Worm (Caenorhabditis elegans) whole organism, L1 larva: ENCODE data around the gene cyp-43A1.

Experiments
- C04F5.9 ChIP-seq: sonication (generic microtip); optimal IDR thresholded peaks from 2 replicates; lab custom pipeline; 2016; ENCODE audit warnings: missing genetic modification characterization, missing compliant biosample characterization
- C16A3.4 ChIP-seq: fragments of 150-350 bp; optimal IDR thresholded peaks from 2 replicates; lab custom pipeline; 2014; ENCODE audit warnings: missing biosample characterization, missing genetic modification characterization
- C34B4.2 ChIP-seq: sonication (generic microtip); optimal IDR thresholded peaks from 2 replicates; lab custom pipeline; 2017; ENCODE audit warnings: mild to moderate bottlenecking, missing genetic modification characterization, missing compliant biosample characterization
- F16B12.6 ChIP-seq: fragments of 150-350 bp; optimal IDR thresholded peaks from 2 replicates; lab custom pipeline; 2014; ENCODE audit warnings: missing biosample characterization, missing genetic modification characterization
- Y116A8C.19 ChIP-seq: sonication (generic microtip); optimal IDR thresholded peaks from 2 replicates; lab custom pipeline; 2016; ENCODE audit warnings: missing compliant biosample characterization, missing genetic modification characterization, borderline replicate concordance
- alr-1 ChIP-seq: fragments of 200-800 bp; sonication (Bioruptor generic); optimal IDR thresholded peaks from 2 replicates; lab custom pipeline; 2018; ENCODE audit warnings: borderline replicate concordance, mild to moderate bottlenecking, missing genetic modification characterization, missing compliant biosample characterization
- ama-1 ChIP-seq: fragments of 150-350 bp; optimal IDR thresholded peaks from 2 replicates; lab custom pipeline; 2014
- ceh-82 ChIP-seq, 3 experiments: fragments of 150-350 bp in 1 of 3; sonication (generic microtip) in 2 of 3; optimal IDR thresholded peaks; 2 replicates each; lab custom pipeline; 2014 to 2017; ENCODE audit warnings: missing biosample characterization in 3 of 3, missing genetic modification characterization in 3 of 3
- ces-1 ChIP-seq: fragments of 150-350 bp; optimal IDR thresholded peaks from 2 replicates; lab custom pipeline; 2014; ENCODE audit warnings: missing biosample characterization, missing genetic modification reagents, missing genetic modification characterization
- egl-13 ChIP-seq: sonication (generic microtip); optimal IDR thresholded peaks from 2 replicates; lab custom pipeline; 2016; ENCODE audit warnings: missing genotype, missing genetic modification reagents, missing genetic modification characterization, missing compliant biosample characterization
- egl-27 ChIP-seq, 2 experiments: fragments of 150-350 bp in 1 of 2; sonication (generic microtip); optimal IDR thresholded peaks; 3 replicates each; lab custom pipeline; 2017 to 2018; ENCODE audit warnings: missing biosample characterization in 2 of 2, missing genetic modification characterization in 2 of 2, missing genetic modification reagents in 2 of 2
- elt-2 ChIP-seq: sonication (generic microtip); optimal IDR thresholded peaks from 2 replicates; lab custom pipeline; 2016; ENCODE audit warnings: missing genetic modification characterization, mild to moderate bottlenecking, inconsistent platforms, missing compliant biosample characterization, missing genetic modification reagents
- ets-5 ChIP-seq: fragments of 200-800 bp; sonication (Bioruptor generic); IDR thresholded peaks from 2 replicates; pipeline ENCODE4 v1.3.6; 2022; ENCODE audit warnings: missing genetic modification characterization, missing compliant biosample characterization
- fkh-10 ChIP-seq: sonication (generic microtip); optimal IDR thresholded peaks from 2 replicates; lab custom pipeline; 2017; ENCODE audit warnings: missing biosample characterization, missing genetic modification reagents, missing genetic modification characterization
- fkh-4 ChIP-seq: sonication (generic microtip); optimal IDR thresholded peaks from 2 replicates; lab custom pipeline; 2016; ENCODE audit warnings: missing compliant biosample characterization, missing genetic modification characterization, borderline replicate concordance
- fkh-8 ChIP-seq: sonication (generic microtip); optimal IDR thresholded peaks from 2 replicates; lab custom pipeline; 2016; ENCODE audit warnings: mild to moderate bottlenecking, missing genetic modification characterization, missing compliant biosample characterization
- grh-1 ChIP-seq: fragments of 200-800 bp; sonication (Bioruptor generic); IDR thresholded peaks from 2 replicates; pipeline ENCODE4 v1.3.6; 2022; ENCODE audit warnings: missing genetic modification reagents, missing genetic modification characterization, missing compliant biosample characterization
- hlh-4 ChIP-seq: sonication (generic microtip); optimal IDR thresholded peaks from 2 replicates; lab custom pipeline; 2016; ENCODE audit warnings: mild to moderate bottlenecking, missing genetic modification characterization, missing compliant biosample characterization
- hpl-2 ChIP-seq: fragments of 150-350 bp; optimal IDR thresholded peaks from 2 replicates; lab custom pipeline; 2014; ENCODE audit warnings: missing biosample characterization, missing genetic modification reagents, missing genetic modification characterization
- irx-1 ChIP-seq: sonication (generic microtip); optimal IDR thresholded peaks from 2 replicates; lab custom pipeline; 2016; ENCODE audit warnings: missing genetic modification characterization, missing compliant biosample characterization
- jun-1 ChIP-seq: fragments of 150-350 bp; optimal IDR thresholded peaks from 2 replicates; lab custom pipeline; 2014; ENCODE audit warnings: missing biosample characterization, missing genetic modification reagents, missing genetic modification characterization
- lin-14 ChIP-seq: fragments of 200-800 bp; sonication (Bioruptor generic); optimal IDR thresholded peaks from 2 replicates; lab custom pipeline; 2018; ENCODE audit warnings: mild to moderate bottlenecking, missing genetic modification characterization, moderate library complexity, missing compliant biosample characterization
- lin-15B ChIP-seq: fragments of 150-350 bp; sonication (generic microtip); optimal IDR thresholded peaks from 3 replicates; lab custom pipeline; 2014; ENCODE audit warnings: missing biosample characterization, missing genetic modification characterization
- lin-39 ChIP-seq: fragments of 150-350 bp; optimal IDR thresholded peaks from 2 replicates; lab custom pipeline; 2014; ENCODE audit warnings: missing biosample characterization, missing genetic modification reagents, missing genetic modification characterization
- lir-3 ChIP-seq: sonication (generic microtip); optimal IDR thresholded peaks from 2 replicates; lab custom pipeline; 2016; ENCODE audit warnings: mild to moderate bottlenecking, missing genetic modification characterization, moderate library complexity, missing compliant biosample characterization; ENCODE audit not compliant: poor library complexity
- mab-9 ChIP-seq: fragments of 200-800 bp; sonication (Bioruptor generic); IDR thresholded peaks from 2 replicates; pipeline ENCODE4 v1.3.6; 2022; ENCODE audit warnings: missing genetic modification reagents, missing genetic modification characterization, missing compliant biosample characterization
- mdl-1 ChIP-seq, 2 experiments: fragments of 150-350 bp; optimal IDR thresholded peaks; 2 replicates each; lab custom pipeline; 2014 to 2017; ENCODE audit warnings: missing biosample characterization in 2 of 2, missing genetic modification characterization in 2 of 2, inconsistent platforms in 1 of 2
- mef-2 ChIP-seq: fragments of 150-350 bp; optimal IDR thresholded peaks from 2 replicates; lab custom pipeline; 2014; ENCODE audit warnings: missing biosample characterization, missing genetic modification characterization
- mep-1 ChIP-seq: fragments of 150-350 bp; optimal IDR thresholded peaks from 2 replicates; lab custom pipeline; 2014; ENCODE audit warnings: missing biosample characterization, missing genetic modification characterization
- nhr-11 ChIP-seq: fragments of 150-350 bp; optimal IDR thresholded peaks from 2 replicates; lab custom pipeline; 2014; ENCODE audit warnings: missing biosample characterization, missing genetic modification characterization
- nhr-76 ChIP-seq: sonication (generic microtip); optimal IDR thresholded peaks from 2 replicates; lab custom pipeline; 2017; ENCODE audit warnings: missing biosample characterization, missing genetic modification characterization
- nhr-77 ChIP-seq: fragments of 150-350 bp; optimal IDR thresholded peaks from 2 replicates; lab custom pipeline; 2014; ENCODE audit warnings: missing biosample characterization, missing genetic modification characterization
- nhr-84 ChIP-seq: sonication (generic microtip); optimal IDR thresholded peaks from 2 replicates; lab custom pipeline; 2017; ENCODE audit warnings: missing biosample characterization, missing genetic modification characterization
- pax-3 ChIP-seq: fragments of 200-800 bp; sonication (Bioruptor generic); optimal IDR thresholded peaks from 2 replicates; lab custom pipeline; 2018; ENCODE audit warnings: mild to moderate bottlenecking, missing genetic modification characterization, moderate library complexity, missing compliant biosample characterization
- pqm-1 ChIP-seq: sonication (generic microtip); optimal IDR thresholded peaks from 3 replicates; lab custom pipeline; 2017; ENCODE audit warnings: missing biosample characterization, missing genetic modification characterization
- rnt-1 ChIP-seq: sonication (generic microtip); optimal IDR thresholded peaks from 2 replicates; lab custom pipeline; 2016; ENCODE audit warnings: mild to moderate bottlenecking, missing genetic modification characterization, moderate library complexity, missing compliant biosample characterization
- snpc-4 ChIP-seq: fragments of 150-350 bp; optimal IDR thresholded peaks from 2 replicates; lab custom pipeline; 2014; ENCODE audit warnings: missing biosample characterization, missing genetic modification characterization
- sox-4 ChIP-seq: sonication (generic microtip); optimal IDR thresholded peaks from 2 replicates; lab custom pipeline; 2016; ENCODE audit warnings: missing genetic modification characterization, missing compliant biosample characterization
- sup-37 ChIP-seq: fragments of 200-800 bp; sonication (Bioruptor generic); optimal IDR thresholded peaks from 2 replicates; lab custom pipeline; 2018; ENCODE audit warnings: mild to moderate bottlenecking, missing genetic modification characterization, missing compliant biosample characterization
- swsn-7 ChIP-seq: sonication (generic microtip); optimal IDR thresholded peaks from 2 replicates; lab custom pipeline; 2016; ENCODE audit warnings: missing genetic modification characterization, missing compliant biosample characterization
- tlp-1 ChIP-seq: fragments of 150-350 bp; optimal IDR thresholded peaks from 2 replicates; lab custom pipeline; 2014; ENCODE audit warnings: missing biosample characterization, missing genetic modification characterization
- unc-130 ChIP-seq: fragments of 150-350 bp; optimal IDR thresholded peaks from 2 replicates; lab custom pipeline; 2017; ENCODE audit warnings: missing biosample characterization, missing genetic modification characterization, inconsistent platforms
- unc-30 ChIP-seq: sonication (generic microtip); optimal IDR thresholded peaks from 2 replicates; lab custom pipeline; 2017; ENCODE audit warnings: missing biosample characterization, missing genetic modification characterization
- unc-62 ChIP-seq: fragments of 150-350 bp; optimal IDR thresholded peaks from 2 replicates; lab custom pipeline; 2014; ENCODE audit warnings: missing biosample characterization, missing genetic modification reagents, missing genetic modification characterization
- unc-98 ChIP-seq: fragments of 200-800 bp; sonication (Bioruptor generic); IDR thresholded peaks from 2 replicates; pipeline ENCODE4 v1.3.6; 2022; ENCODE audit warnings: missing genetic modification characterization, missing compliant biosample characterization
- vab-15 ChIP-seq: sonication (generic microtip); optimal IDR thresholded peaks from 2 replicates; lab custom pipeline; 2017; ENCODE audit warnings: missing genotype, mild to moderate bottlenecking, missing genetic modification characterization, missing compliant biosample characterization
- zag-1 ChIP-seq: fragments of 150-350 bp; optimal IDR thresholded peaks from 2 replicates; lab custom pipeline; 2014; ENCODE audit warnings: missing biosample characterization, missing genetic modification characterization
- ztf-11 ChIP-seq, 2 experiments: sonication (generic microtip); optimal IDR thresholded peaks; 2 replicates each; lab custom pipeline; 2016 to 2017; ENCODE audit warnings: missing genetic modification characterization in 2 of 2, missing biosample characterization in 1 of 2, missing compliant biosample characterization in 1 of 2

cyp-43A1 gene

DNA sequence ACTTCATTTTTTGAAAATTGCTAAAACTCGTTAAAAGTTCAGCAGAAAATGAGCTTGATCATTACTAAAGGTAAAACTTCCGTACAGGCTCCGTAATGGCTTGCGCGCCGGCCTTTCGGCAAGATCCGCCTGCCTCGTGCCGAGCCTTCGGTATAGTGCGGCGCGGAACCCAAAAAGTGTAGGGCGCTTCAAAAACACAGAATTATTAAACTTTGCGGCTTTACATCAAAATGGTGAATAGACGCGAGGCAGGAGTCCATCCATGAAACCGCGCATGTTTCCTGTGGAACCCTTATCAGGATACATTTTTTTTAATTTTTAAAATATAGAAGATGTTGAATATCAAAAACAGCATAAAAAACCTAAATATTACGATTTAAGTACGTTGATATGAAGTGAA lies 38.8 kb downstream of the cyp-43A1 start:
- TF ChIP-seq nhr-11 (tag; lab: Kevin White, UChicago): no peak
- no peak for TF ChIP-seq ces-1 (GFP tag; lab: Kevin White, UChicago)
- no peak for TF ChIP-seq fkh-4 (tag; lab: Kevin White, UChicago)
- TF ChIP-seq snpc-4 (tag; lab: Kevin White, UChicago): peak; percentile 23
- TF ChIP-seq hlh-4 (tag; lab: Kevin White, UChicago): no peak

DNA sequence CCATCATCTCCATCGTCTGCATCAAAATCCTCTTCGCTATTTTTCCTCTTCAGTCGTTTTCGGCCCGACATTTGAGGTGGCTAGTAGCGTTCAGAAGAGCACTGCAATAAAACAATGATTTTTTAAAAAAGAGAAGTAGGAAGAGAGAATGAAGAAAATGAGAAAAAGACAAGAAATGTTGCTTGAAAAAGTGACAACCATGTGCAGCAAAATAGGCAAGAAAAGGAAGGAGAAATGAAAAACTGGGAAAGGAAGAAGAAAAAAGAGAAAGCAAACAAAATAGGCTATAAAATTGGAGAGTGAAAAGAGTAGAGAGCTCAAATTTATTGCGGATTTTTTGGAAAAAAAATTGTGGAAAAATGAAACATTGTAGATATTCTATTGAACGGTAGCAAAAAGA lies 49.0 kb downstream of the cyp-43A1 start, which contains the start of gene tag-294:
Gene tag-294 (minus strand): TSS at position 101 of the 400 bp plus-strand sequence.
- TF ChIP-seq lin-14 (GFP tag; lab: Kevin White, UChicago) (peak; percentile 6), unc-62 (GFP tag; lab: Kevin White, UChicago) (no peak)

DNA sequence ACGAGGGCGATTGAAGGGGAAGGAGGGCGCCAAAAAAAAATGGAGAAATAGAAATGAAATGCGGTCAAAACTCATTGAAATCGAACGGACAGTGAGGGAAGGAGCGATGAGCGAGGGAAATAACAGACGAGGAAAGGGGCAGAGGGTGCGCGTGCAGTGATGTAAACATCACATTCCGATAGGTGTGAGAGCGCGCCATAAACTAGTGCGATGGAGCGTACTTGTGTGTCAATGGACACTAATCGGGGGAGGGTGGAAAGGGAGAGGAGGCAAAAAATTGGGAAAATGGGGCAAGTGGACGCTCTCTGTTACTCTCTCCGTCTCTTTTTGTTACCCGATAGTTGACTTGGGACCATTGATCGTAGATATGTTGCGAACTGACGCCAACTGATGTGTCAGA lies 49.6 kb downstream of the cyp-43A1 start:
- TF ChIP-seq ama-1 (no peak), Y116A8C.19 (tag; lab: Kevin White, UChicago) (no peak), F16B12.6 (tag; lab: Kevin White, UChicago) (no peak), sox-4 (tag; lab: Kevin White, UChicago) (no peak), rnt-1 (tag; lab: Kevin White, UChicago) (peak; percentile 60), mep-1 (peak; percentile 32), fkh-10 (peak; percentile 4), mef-2 (no peak), sup-37 (GFP tag; lab: Kevin White, UChicago) (no peak), pax-3 (tag; lab: Kevin White, UChicago) (no peak), alr-1 (no peak), hpl-2 (GFP tag; lab: Kevin White, UChicago) (no peak), jun-1 (no peak), mdl-1 (tag; optimal IDR thresholded peaks at IDR 0.05; lab: Kevin White, UChicago) (peak in 1 of 2 experiments; percentile 63), C34B4.2 (tag; lab: Kevin White, UChicago) (no peak), pqm-1 (no peak), lir-3 (tag; lab: Kevin White, UChicago) (no peak), C16A3.4 (tag; lab: Kevin White, UChicago) (peak; percentile 30), elt-2 (tag; lab: Kevin White, UChicago) (no peak), unc-98 (no peak), ces-1 (GFP tag; lab: Kevin White, UChicago) (no peak), lin-39 (tag; lab: Kevin White, UChicago) (no peak), unc-130 (peak; percentile 29), ztf-11 (tag; optimal IDR thresholded peaks at IDR 0.05; lab: Kevin White, UChicago) (peak in 1 of 2 experiments; percentile 17), ets-5 (GFP tag; lab: Robert Waterston, UW) (no peak), egl-27 (tag; optimal IDR thresholded peaks at IDR 0.05; lab: Kevin White, UChicago) (no peak), nhr-84 (tag; lab: Kevin White, UChicago) (no peak), grh-1 (peak; percentile 30; the same call in 1 of the 2 replicates), nhr-76 (no peak), swsn-7 (tag; lab: Kevin White, UChicago) (peak; percentile 55), irx-1 (tag; lab: Kevin White, UChicago) (no peak), lin-14 (GFP tag; lab: Kevin White, UChicago) (peak; percentile 93), lin-15B (tag; lab: Kevin White, UChicago) (peak; percentile 10), ceh-82 (tag; optimal IDR thresholded peaks at IDR 0.05; lab: Kevin White, UChicago) (peak in 2 of 3 experiments; percentile 37 to 52), snpc-4 (tag; lab: Kevin White, UChicago) (peak; percentile 29), mab-9 (no peak), egl-13 (peak; percentile 47), unc-62 (GFP tag; lab: Kevin White, UChicago) (no peak), nhr-11 (tag; lab: Kevin White, UChicago) (no peak), fkh-8 (tag; lab: Kevin White, UChicago) (peak; percentile 72), fkh-4 (tag; lab: Kevin White, UChicago) (no peak), C04F5.9 (tag; lab: Kevin White, UChicago) (no peak), nhr-77 (tag; lab: Kevin White, UChicago) (no peak), vab-15 (tag; lab: Kevin White, UChicago) (peak; percentile 9), zag-1 (tag; lab: Kevin White, UChicago) (no peak), unc-30 (tag; lab: Kevin White, UChicago) (no peak), tlp-1 (tag; lab: Kevin White, UChicago) (no peak)
